Worm (Caenorhabditis elegans) whole organism, late embryonic: ENCODE measurements around the gene F54F7.6.

Source experiments
- ama-1 ChIP-seq: fragments of 150-350 bp; optimal IDR thresholded peaks from 2 replicates; lab custom pipeline; 2014
- ceh-31 ChIP-seq: sonication (generic microtip); optimal IDR thresholded peaks from 2 replicates; lab custom pipeline; 2016; ENCODE audit warnings: missing genetic modification characterization, missing compliant biosample characterization
- che-1 ChIP-seq: sonication (generic microtip); optimal IDR thresholded peaks from 2 replicates; lab custom pipeline; 2016; ENCODE audit warnings: mild to moderate bottlenecking, missing genetic modification characterization, missing compliant biosample characterization
- dmd-4 ChIP-seq: sonication (generic microtip); optimal IDR thresholded peaks from 2 replicates; lab custom pipeline; 2016; ENCODE audit warnings: borderline replicate concordance, missing genetic modification characterization, missing compliant biosample characterization
- eyg-1 ChIP-seq: sonication (generic microtip); optimal IDR thresholded peaks from 2 replicates; lab custom pipeline; 2016; ENCODE audit warnings: missing genotype, missing genetic modification characterization, missing compliant biosample characterization
- nfya-1 ChIP-seq: sonication (generic microtip); optimal IDR thresholded peaks from 2 replicates; lab custom pipeline; 2017; ENCODE audit warnings: missing genetic modification characterization, mild to moderate bottlenecking, missing compliant biosample characterization, antibody characterized with exemption, moderate library complexity
- nhr-11 ChIP-seq: fragments of 150-350 bp; optimal IDR thresholded peaks from 2 replicates; lab custom pipeline; 2014; ENCODE audit warnings: missing biosample characterization, missing genetic modification characterization
- sox-4 ChIP-seq: sonication (generic microtip); optimal IDR thresholded peaks from 2 replicates; lab custom pipeline; 2017; ENCODE audit warnings: mild to moderate bottlenecking, missing genetic modification characterization, inconsistent platforms, missing compliant biosample characterization

ce11 chrX:11850082-11850481 lies 15.1 kb upstream of the F54F7.6 start, which contains the start of gene F54F7.3:
- TF ChIP-seq eyg-1 (tag; lab: Kevin White, UChicago), result no peak
- no peak for TF ChIP-seq ama-1 (lab: Kevin White, UChicago)
- no peak for TF ChIP-seq sox-4 (tag; lab: Kevin White, UChicago)
- no peak for TF ChIP-seq nfya-1 (tag; lab: Kevin White, UChicago)
- TF ChIP-seq ceh-31 (tag; lab: Kevin White, UChicago), result no peak
- no peak for TF ChIP-seq dmd-4 (tag; lab: Kevin White, UChicago)
- TF ChIP-seq che-1 (tag; lab: Kevin White, UChicago), result no peak
- TF ChIP-seq nhr-11 (tag; lab: Kevin White, UChicago), result no peak
